Worm (Caenorhabditis elegans) whole organism, L2 larva: ENCODE data around the gene nhr-111.

Experiments
- ZK546.5 ChIP-seq: sonication (generic microtip); optimal IDR thresholded peaks from 2 replicates; lab custom pipeline; 2017; ENCODE audit warnings: missing biosample characterization, missing genetic modification characterization
- lin-11 ChIP-seq: fragments of 150-350 bp; sonication (generic microtip); optimal IDR thresholded peaks from 2 replicates; lab custom pipeline; 2014; ENCODE audit warnings: missing biosample characterization, missing genetic modification characterization, inconsistent platforms, mixed read lengths
- lsy-2 ChIP-seq, 2 experiments: fragments of 150-350 bp in 1 of 2; sonication (generic microtip) in 1 of 2; optimal IDR thresholded peaks; 2 replicates each; lab custom pipeline; 2014 to 2017; ENCODE audit warnings: missing biosample characterization in 2 of 2, missing genetic modification characterization in 2 of 2
- mab-5 ChIP-seq: fragments of 150-350 bp; optimal IDR thresholded peaks from 2 replicates; lab custom pipeline; 2014; ENCODE audit warnings: missing biosample characterization, missing genetic modification characterization
- mbf-1 ChIP-seq: sonication (generic microtip); optimal IDR thresholded peaks from 2 replicates; lab custom pipeline; 2017; ENCODE audit warnings: missing biosample characterization, missing genetic modification characterization
- mdl-1 ChIP-seq, 2 experiments: fragments of 150-350 bp in 1 of 2; sonication (generic microtip) in 1 of 2; optimal IDR thresholded peaks; 2 replicates each; lab custom pipeline; 2017; ENCODE audit warnings: missing biosample characterization in 2 of 2, missing genetic modification characterization in 2 of 2
- sem-4 ChIP-seq: fragments of 150-350 bp; optimal IDR thresholded peaks from 2 replicates; lab custom pipeline; 2014; ENCODE audit warnings: missing biosample characterization, missing genetic modification reagents, missing genetic modification characterization
- unc-62 ChIP-seq: fragments of 150-350 bp; optimal IDR thresholded peaks from 2 replicates; lab custom pipeline; 2014; ENCODE audit warnings: missing biosample characterization, missing genetic modification reagents, missing genetic modification characterization
- ztf-11 ChIP-seq: sonication (generic microtip); optimal IDR thresholded peaks from 2 replicates; lab custom pipeline; 2017; ENCODE audit warnings: missing biosample characterization, missing genetic modification characterization

ce11 chrV:16160087-16160486 lies 35.4 kb upstream of the nhr-111 start:
- TF ChIP-seq mdl-1 (tag; optimal IDR thresholded peaks at IDR 0.05; lab: Kevin White, UChicago) (no peak), unc-62 (GFP tag; lab: Kevin White, UChicago) (no peak), mbf-1 (no peak), sem-4 (tag; lab: Kevin White, UChicago) (no peak), lin-11 (no peak), ZK546.5 (no peak), mab-5 (no peak), ztf-11 (tag; lab: Kevin White, UChicago) (no peak), lsy-2 (tag; optimal IDR thresholded peaks at IDR 0.05; lab: Kevin White, UChicago) (no peak)
